Fruit fly (Drosophila melanogaster) whole organism, embryonic: ENCODE data around the gene Sox102F.

Experiments used
- Awh ChIP-seq: fragments of 200-800 bp; sonication (Bioruptor generic); IDR thresholded peaks from 2 replicates; pipeline ENCODE4, ENCODE4 v1.3.6; 2022; ENCODE audit warnings: missing biosample characterization, missing genetic modification characterization
- Bgb ChIP-seq: fragments of 200-800 bp; sonication (Bioruptor generic); IDR thresholded peaks from 2 replicates; pipeline ENCODE4 v1.3.6; 2022; ENCODE audit warnings: missing biosample characterization, missing genetic modification characterization; ENCODE audit not compliant: partially characterized antibody
- Blimp-1 ChIP-seq: fragments of 200-800 bp; sonication (Bioruptor generic); optimal IDR thresholded peaks from 3 replicates; lab custom pipeline; 2018; ENCODE audit warnings: missing biosample characterization, missing genetic modification characterization, mild to moderate bottlenecking, moderate library complexity, missing genetic modification reagents
- CG10979 ChIP-seq: fragments of 200-800 bp; sonication (Bioruptor generic); optimal IDR thresholded peaks from 2 replicates; lab custom pipeline; 2018; ENCODE audit warnings: missing biosample characterization, mild to moderate bottlenecking, missing genetic modification characterization, moderate library complexity
- CG11398 ChIP-seq: fragments of 200-800 bp; sonication (Bioruptor generic); optimal IDR thresholded peaks from 2 replicates; lab custom pipeline; 2016; ENCODE audit warnings: missing biosample characterization, missing genetic modification characterization
- CG13296 ChIP-seq: fragments of 200-800 bp; sonication (Bioruptor generic); optimal IDR thresholded peaks from 3 replicates; lab custom pipeline; 2018; ENCODE audit warnings: missing biosample characterization, mild to moderate bottlenecking, missing genetic modification characterization
- CG15479 ChIP-seq: fragments of 200-800 bp; sonication (Bioruptor generic); optimal IDR thresholded peaks from 3 replicates; lab custom pipeline; 2019; ENCODE audit warnings: missing biosample characterization, mild to moderate bottlenecking, missing genetic modification characterization, moderate library complexity
- CG17361 ChIP-seq: fragments of 200-800 bp; sonication (Bioruptor generic); IDR thresholded peaks from 3 replicates; pipeline ENCODE4 v1.3.6; 2022; ENCODE audit warnings: missing biosample characterization, missing genetic modification characterization
- CG17385 ChIP-seq: fragments of 200-800 bp; sonication (Bioruptor generic); optimal IDR thresholded peaks from 3 replicates; lab custom pipeline; 2018; ENCODE audit warnings: missing biosample characterization, mild to moderate bottlenecking, missing genetic modification characterization
- CG17568 ChIP-seq: fragments of 200-800 bp; sonication (Bioruptor generic); optimal IDR thresholded peaks from 2 replicates; lab custom pipeline; 2018; ENCODE audit warnings: missing biosample characterization, mild to moderate bottlenecking, missing genetic modification characterization, moderate library complexity
- CG31388 ChIP-seq: fragments of 200-800 bp; sonication (Bioruptor generic); optimal IDR thresholded peaks from 2 replicates; lab custom pipeline; 2016; ENCODE audit warnings: missing biosample characterization, missing genetic modification characterization
- CG32767 ChIP-seq: fragments of 200-800 bp; sonication (Bioruptor generic); IDR thresholded peaks from 2 replicates; pipeline ENCODE4 v1.3.6; 2022; ENCODE audit warnings: missing biosample characterization, missing genetic modification characterization
- CG34422 ChIP-seq: fragments of 200-800 bp; sonication (Bioruptor generic); IDR thresholded peaks from 3 replicates; pipeline ENCODE4 v1.3.6; 2022; ENCODE audit warnings: missing biosample characterization, missing genetic modification characterization
- CG4328 ChIP-seq: fragments of 200-800 bp; sonication (Bioruptor generic); optimal IDR thresholded peaks from 3 replicates; lab custom pipeline; 2017; ENCODE audit warnings: missing biosample characterization, missing genetic modification reagents, missing genetic modification characterization
- CG4820 ChIP-seq: fragments of 200-800 bp; sonication (Bioruptor generic); optimal IDR thresholded peaks from 3 replicates; lab custom pipeline; 2016; ENCODE audit warnings: missing biosample characterization, missing genetic modification characterization
- CG4854 ChIP-seq: fragments of 200-800 bp; sonication (Bioruptor generic); optimal IDR thresholded peaks from 2 replicates; lab custom pipeline; 2016; ENCODE audit warnings: missing biosample characterization, missing genetic modification characterization, inconsistent platforms
- CG7786 ChIP-seq: fragments of 200-800 bp; sonication (Bioruptor generic); optimal IDR thresholded peaks from 2 replicates; lab custom pipeline; 2016; ENCODE audit warnings: missing biosample characterization, missing genetic modification characterization
- CG7987 ChIP-seq: fragments of 200-800 bp; sonication (Bioruptor generic); optimal IDR thresholded peaks from 2 replicates; lab custom pipeline; 2018; ENCODE audit warnings: missing biosample characterization, mild to moderate bottlenecking, missing genetic modification characterization, moderate library complexity
- Deaf1 ChIP-seq: fragments of 200-800 bp; optimal IDR thresholded peaks from 3 replicates; lab custom pipeline; 2019; ENCODE audit warnings: missing biosample characterization, mild to moderate bottlenecking, missing genetic modification characterization, moderate library complexity
- E2f2 ChIP-seq: fragments of 200-800 bp; sonication (Bioruptor generic); IDR thresholded peaks from 2 replicates; pipeline ENCODE4 v1.3.6; 2022; ENCODE audit warnings: missing biosample characterization, missing genetic modification characterization
- Fer2 ChIP-seq: fragments of 200-800 bp; sonication (Bioruptor generic); optimal IDR thresholded peaks from 2 replicates; lab custom pipeline; 2018; ENCODE audit warnings: missing biosample characterization, mild to moderate bottlenecking, missing genetic modification characterization, moderate library complexity
- HLH54F ChIP-seq: fragments of 200-800 bp; sonication (Bioruptor generic); optimal IDR thresholded peaks from 3 replicates; lab custom pipeline; 2016; ENCODE audit warnings: missing biosample characterization, missing genetic modification characterization
- Hmr ChIP-seq: fragments of 200-800 bp; sonication (Bioruptor generic); optimal IDR thresholded peaks from 3 replicates; lab custom pipeline; 2017; ENCODE audit warnings: mild to moderate bottlenecking, missing biosample characterization, missing genetic modification reagents, missing genetic modification characterization
- Meics ChIP-seq: fragments of 200-800 bp; sonication (Bioruptor generic); optimal IDR thresholded peaks from 2 replicates; lab custom pipeline; 2017; ENCODE audit warnings: missing biosample characterization, mild to moderate bottlenecking, missing genetic modification characterization
- Mrtf ChIP-seq: fragments of 200-800 bp; sonication (Bioruptor generic); IDR thresholded peaks from 3 replicates; pipeline ENCODE4 v1.3.6; 2022; ENCODE audit warnings: missing biosample characterization, missing genetic modification characterization
- NFAT ChIP-seq: fragments of 200-800 bp; sonication (Bioruptor generic); IDR thresholded peaks from 2 replicates; pipeline ENCODE4 v1.3.6; 2022; ENCODE audit warnings: missing biosample characterization, missing genetic modification characterization
- Nf-YC ChIP-seq: fragments of 200-800 bp; optimal IDR thresholded peaks from 3 replicates; lab custom pipeline; 2019; ENCODE audit warnings: missing biosample characterization, mild to moderate bottlenecking, missing genetic modification characterization, moderate library complexity
- Sox102F ChIP-seq: fragments of 200-800 bp; sonication (Bioruptor generic); optimal IDR thresholded peaks from 2 replicates; lab custom pipeline; 2018; ENCODE audit warnings: missing biosample characterization, mild to moderate bottlenecking, missing genetic modification characterization, moderate library complexity
- Stat92E ChIP-seq, 3 experiments: fragments of >200 bp in 2 of 3; fragments of 200-800 bp in 1 of 3; sonication (Bioruptor generic) in 1 of 3; optimal IDR thresholded peaks; 2 replicates each; lab custom pipeline; 2017 to 2019; ENCODE audit warnings: missing biosample characterization in 3 of 3, missing genetic modification characterization in 3 of 3, mild to moderate bottlenecking in 1 of 3, moderate library complexity in 1 of 3
- bbx ChIP-seq: fragments of 200-800 bp; sonication (Bioruptor generic); IDR thresholded peaks from 2 replicates; pipeline ENCODE4 v1.3.6; 2022; ENCODE audit warnings: missing biosample characterization, missing genetic modification characterization; ENCODE audit not compliant: partially characterized antibody
- bigmax ChIP-seq: fragments of 200-800 bp; sonication (Bioruptor generic); optimal IDR thresholded peaks from 2 replicates; lab custom pipeline; 2018; ENCODE audit warnings: missing biosample characterization, mild to moderate bottlenecking, missing genetic modification characterization
- dmrt99B ChIP-seq: fragments of 200-800 bp; sonication (Bioruptor generic); optimal IDR thresholded peaks from 2 replicates; lab custom pipeline; 2018; ENCODE audit warnings: missing biosample characterization, mild to moderate bottlenecking, missing genetic modification characterization, moderate library complexity
- en ChIP-seq: fragments of 200-800 bp; sonication (Bioruptor generic); optimal IDR thresholded peaks from 2 replicates; lab custom pipeline; 2016; ENCODE audit warnings: missing biosample characterization, missing genetic modification characterization
- ewg ChIP-seq: fragments of 200-800 bp; sonication (Bioruptor generic); optimal IDR thresholded peaks from 3 replicates; lab custom pipeline; 2017; ENCODE audit warnings: mild to moderate bottlenecking, missing biosample characterization, missing genetic modification reagents, missing genetic modification characterization
- ftz-f1 ChIP-seq: fragments of 200-800 bp; sonication (Bioruptor generic); optimal IDR thresholded peaks from 2 replicates; lab custom pipeline; 2016; ENCODE audit warnings: missing biosample characterization, missing genetic modification characterization
- gem ChIP-seq: fragments of 200-800 bp; sonication (Bioruptor generic); optimal IDR thresholded peaks from 2 replicates; lab custom pipeline; 2019; ENCODE audit warnings: missing biosample characterization, mild to moderate bottlenecking, missing genetic modification characterization, moderate library complexity
- hbn ChIP-seq: fragments of 200-800 bp; sonication (Bioruptor generic); IDR thresholded peaks from 2 replicates; pipeline ENCODE4 v1.3.6; 2022; ENCODE audit warnings: missing biosample characterization, missing genetic modification characterization; ENCODE audit not compliant: partially characterized antibody
- otp ChIP-seq: fragments of 200-800 bp; sonication (Bioruptor generic); IDR thresholded peaks from 3 replicates; pipeline ENCODE4, ENCODE4 v1.3.6; 2022; ENCODE audit warnings: missing biosample characterization, missing genetic modification characterization
- pita ChIP-seq: fragments of 200-800 bp; sonication (Bioruptor generic); optimal IDR thresholded peaks from 2 replicates; lab custom pipeline; 2017; ENCODE audit warnings: missing biosample characterization, mild to moderate bottlenecking, missing genetic modification characterization
- sens ChIP-seq: fragments of 200-800 bp; sonication (Bioruptor generic); peaks from one replicate; lab custom pipeline; 2016; ENCODE audit warnings: missing biosample characterization, missing genetic modification characterization
- sima ChIP-seq: fragments of 200-800 bp; sonication (Bioruptor generic); optimal IDR thresholded peaks from 2 replicates; lab custom pipeline; 2016; ENCODE audit warnings: missing biosample characterization, missing genetic modification characterization
- tgo ChIP-seq: fragments of 200-800 bp; sonication (Bioruptor generic); IDR thresholded peaks from 3 replicates; pipeline ENCODE4 v1.3.6; 2022; ENCODE audit warnings: missing biosample characterization, missing genetic modification characterization
- tll ChIP-seq, 2 experiments: fragments of 200-800 bp in 1 of 2; fragments of >200 bp in 1 of 2; sonication (Bioruptor generic) in 1 of 2; optimal IDR thresholded peaks; 2 replicates each; lab custom pipeline; 2017 to 2019; ENCODE audit warnings: missing biosample characterization in 2 of 2, missing genetic modification characterization in 2 of 2, mild to moderate bottlenecking in 1 of 2, moderate library complexity in 1 of 2
- trem ChIP-seq: fragments of 200-800 bp; optimal IDR thresholded peaks from 3 replicates; lab custom pipeline; 2019; ENCODE audit warnings: missing biosample characterization, mild to moderate bottlenecking, missing genetic modification characterization, moderate library complexity
- ttk ChIP-seq: fragments of 200-800 bp; sonication (Bioruptor generic); IDR thresholded peaks from 2 replicates; pipeline ENCODE4 v2.1.2; 2022; ENCODE audit warnings: missing biosample characterization, missing genetic modification characterization
- zen ChIP-seq: fragments of 200-800 bp; sonication (Bioruptor generic); optimal IDR thresholded peaks from 3 replicates; lab custom pipeline; 2018; ENCODE audit warnings: missing biosample characterization, mild to moderate bottlenecking, missing genetic modification characterization, moderate library complexity

Sox102F gene

dm6 chr4:851131-851530 lies 16.9 kb upstream of the Sox102F start (continued):
- TF ChIP-seq gem (tag; lab: Kevin White, UChicago) (no peak), Meics (GFP tag; lab: Kevin White, UChicago) (no peak), CG13296 (no peak), bigmax (GFP tag; lab: Kevin White, UChicago) (no peak), CG11398 (GFP tag; lab: Kevin White, UChicago) (no peak), CG17385 (GFP tag; lab: Kevin White, UChicago) (peak; percentile 6), trem (tag; lab: Kevin White, UChicago) (no peak), tgo (GFP tag; lab: Robert Waterston, UW) (no peak), Awh (no peak), E2f2 (GFP tag; lab: Robert Waterston, UW) (no peak), CG31388 (GFP tag; lab: Kevin White, UChicago) (no peak)

dm6 chr4:846092-846491 lies 11.9 kb upstream of the Sox102F start:
- no peak for TF ChIP-seq CG7786 (GFP tag; lab: Kevin White, UChicago)
- no peak for TF ChIP-seq CG4820 (GFP tag; lab: Kevin White, UChicago)
- TF ChIP-seq CG32767 (GFP tag; lab: Robert Waterston, UW) = no peak
- TF ChIP-seq CG17568 (GFP tag; lab: Kevin White, UChicago) = no peak
- TF ChIP-seq Mrtf (GFP tag; lab: Robert Waterston, UW) = no peak
- TF ChIP-seq bbx (GFP tag; lab: Robert Waterston, UW) = no peak
- TF ChIP-seq CG17361 (GFP tag; lab: Robert Waterston, UW) = no peak
- no peak for TF ChIP-seq Hmr (GFP tag; lab: Kevin White, UChicago)
- peak in 1 of 2 experiments; percentile 71 for TF ChIP-seq tll (GFP tag; optimal IDR thresholded peaks at IDR 0.05; lab: Kevin White, UChicago)
- TF ChIP-seq CG15479 (GFP tag; lab: Kevin White, UChicago) = peak; percentile 75
- no peak for TF ChIP-seq CG17385 (GFP tag; lab: Kevin White, UChicago)
- TF ChIP-seq sima (GFP tag; lab: Kevin White, UChicago) = no peak
- TF ChIP-seq CG4328 (GFP tag; lab: Kevin White, UChicago) = no peak
- TF ChIP-seq CG34422 (GFP tag; lab: Robert Waterston, UW) = no peak

- TF ChIP-seq pita (GFP tag; lab: Kevin White, UChicago) = no peak
- TF ChIP-seq zen (tag; lab: Kevin White, UChicago) = peak; percentile 43
- no peak for TF ChIP-seq sens (GFP tag; lab: Kevin White, UChicago)
- TF ChIP-seq ewg = no peak
- TF ChIP-seq E2f2 (GFP tag; lab: Robert Waterston, UW) = no peak
- no peak for TF ChIP-seq CG7786 (GFP tag; lab: Kevin White, UChicago)
- no peak for TF ChIP-seq Deaf1 (tag; lab: Kevin White, UChicago)
- TF ChIP-seq Fer2 (tag; lab: Kevin White, UChicago) = no peak
- TF ChIP-seq Nf-YC (tag; lab: Kevin White, UChicago) = peak; percentile 99
- TF ChIP-seq NFAT (GFP tag; lab: Robert Waterston, UW) = no peak
- no peak for TF ChIP-seq Stat92E (GFP tag; optimal IDR thresholded peaks at IDR 0.05; lab: Kevin White, UChicago)
- no peak for TF ChIP-seq Blimp-1 (GFP tag; lab: Kevin White, UChicago)
- no peak for TF ChIP-seq en (GFP tag; lab: Kevin White, UChicago)
- TF ChIP-seq dmrt99B (tag; lab: Kevin White, UChicago) = no peak
- TF ChIP-seq otp (GFP tag; lab: Robert Waterston, UW) = no peak
- no peak for TF ChIP-seq CG4854 (GFP tag; lab: Kevin White, UChicago)
- TF ChIP-seq HLH54F (GFP tag; lab: Kevin White, UChicago) = no peak
- no peak for TF ChIP-seq hbn (GFP tag; lab: Robert Waterston, UW)
- no peak; the same call in 1 of the 2 replicates for TF ChIP-seq bbx (GFP tag; lab: Robert Waterston, UW)
- no peak for TF ChIP-seq CG10979 (tag; lab: Kevin White, UChicago)
- TF ChIP-seq ftz-f1 (GFP tag; lab: Kevin White, UChicago) = no peak
- no peak for TF ChIP-seq Sox102F (GFP tag; lab: Kevin White, UChicago)
- TF ChIP-seq Awh = no peak
- no peak for TF ChIP-seq CG7987 (GFP tag; lab: Kevin White, UChicago)
- no peak; the same call in 1 of the 2 replicates for TF ChIP-seq ttk
- no peak for TF ChIP-seq Bgb (GFP tag; lab: Robert Waterston, UW)
- TF ChIP-seq CG13296 = no peak
Measured at dm6 chr4:844468-844867, 10.3 kb upstream of the Sox102F start, which contains the start of gene fd102C. fd102C (minus strand) TSS chr4:844529.
